Worm (Caenorhabditis elegans) whole organism, late embryonic: ENCODE results near the gene ZK1307.9.

Experiments used
- T23F11.4 ChIP-seq: fragments of 200-800 bp; sonication (Bioruptor generic); optimal IDR thresholded peaks from 2 replicates; lab custom pipeline; 2018; ENCODE audit warnings: mild to moderate bottlenecking, missing genetic modification characterization, missing compliant biosample characterization
- ceh-31 ChIP-seq: sonication (generic microtip); optimal IDR thresholded peaks from 2 replicates; lab custom pipeline; 2016; ENCODE audit warnings: missing genetic modification characterization, missing compliant biosample characterization
- ceh-45 ChIP-seq: fragments of 200-800 bp; sonication (Bioruptor generic); IDR thresholded peaks from 2 replicates; pipeline ENCODE4 v1.3.6; 2022; ENCODE audit warnings: missing genetic modification reagents, missing genetic modification characterization, missing compliant biosample characterization
- ceh-6 ChIP-seq: fragments of 200-800 bp; sonication (Bioruptor generic); optimal IDR thresholded peaks from 2 replicates; lab custom pipeline; 2018; ENCODE audit warnings: mild to moderate bottlenecking, missing genetic modification characterization, missing compliant biosample characterization
- fkh-10 ChIP-seq: fragments of 150-350 bp; optimal IDR thresholded peaks from 2 replicates; lab custom pipeline; 2014; ENCODE audit warnings: missing biosample characterization, missing genetic modification reagents, missing genetic modification characterization
- hlh-15 ChIP-seq: sonication (generic microtip); optimal IDR thresholded peaks from 2 replicates; lab custom pipeline; 2016; ENCODE audit warnings: missing genetic modification characterization, missing compliant biosample characterization
- hlh-6 ChIP-seq: sonication (generic microtip); optimal IDR thresholded peaks from 2 replicates; lab custom pipeline; 2016; ENCODE audit warnings: missing genotype, missing genetic modification characterization, missing compliant biosample characterization
- mec-3 ChIP-seq: sonication (generic microtip); optimal IDR thresholded peaks from 2 replicates; lab custom pipeline; 2016; ENCODE audit warnings: borderline replicate concordance, missing genetic modification characterization, missing compliant biosample characterization
- nhr-11 ChIP-seq: fragments of 150-350 bp; optimal IDR thresholded peaks from 2 replicates; lab custom pipeline; 2014; ENCODE audit warnings: missing biosample characterization, missing genetic modification characterization
- pqm-1 ChIP-seq: sonication (generic microtip); optimal IDR thresholded peaks from 2 replicates; lab custom pipeline; 2016; ENCODE audit warnings: missing genetic modification characterization, missing compliant biosample characterization
- unc-86 ChIP-seq: sonication (generic microtip); optimal IDR thresholded peaks from 2 replicates; lab custom pipeline; 2016; ENCODE audit warnings: missing genetic modification characterization, missing compliant biosample characterization

ce11 chrII:9655530-9656139 is 6.3 kb downstream of the ZK1307.9 start, which contains the start of gene ZK1307.1:
- no peak for TF ChIP-seq ceh-45 (GFP tag; lab: Robert Waterston, UW)
- no peak for TF ChIP-seq T23F11.4
- TF ChIP-seq mec-3 (tag; lab: Kevin White, UChicago) = no peak
- TF ChIP-seq hlh-6 (tag; lab: Kevin White, UChicago) = no peak
- TF ChIP-seq ceh-6 (GFP tag; lab: Kevin White, UChicago) = no peak
- TF ChIP-seq pqm-1 (tag; lab: Kevin White, UChicago) = no peak
- TF ChIP-seq hlh-15 = no peak
- TF ChIP-seq ceh-31 (tag; lab: Kevin White, UChicago) = no peak
- no peak for TF ChIP-seq nhr-11 (tag; lab: Kevin White, UChicago)
- TF ChIP-seq unc-86 (tag; lab: Kevin White, UChicago) = no peak
- no peak for TF ChIP-seq fkh-10 (GFP tag; lab: Kevin White, UChicago)
